Worm (Caenorhabditis elegans): ENCODE data around the gene R05C11.4.

R05C11.4 gene

DNA sequence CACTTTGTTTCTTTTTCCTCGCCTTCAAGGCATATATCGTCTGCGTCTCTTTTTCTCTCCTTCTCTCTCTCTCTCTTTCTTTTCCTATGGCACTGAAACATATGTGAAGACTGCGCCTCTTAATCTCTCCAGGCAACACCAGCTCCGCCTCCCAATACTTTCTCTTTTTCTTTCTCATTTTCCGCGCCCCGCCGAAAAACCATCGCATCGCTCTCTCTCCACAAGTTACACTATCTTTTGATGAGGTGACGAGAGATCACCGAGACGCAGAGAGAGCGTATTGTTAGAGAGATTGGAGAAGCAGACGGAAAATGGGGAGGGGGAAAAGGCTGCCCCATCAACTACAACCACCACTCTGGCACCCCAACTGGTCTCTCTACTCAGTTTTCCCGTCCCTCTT is 2.5 kb upstream of the R05C11.4 start (continued):
- no peak for TF ChIP-seq nhr-12 (tag; optimal IDR thresholded peaks at IDR 0.05)

DNA sequence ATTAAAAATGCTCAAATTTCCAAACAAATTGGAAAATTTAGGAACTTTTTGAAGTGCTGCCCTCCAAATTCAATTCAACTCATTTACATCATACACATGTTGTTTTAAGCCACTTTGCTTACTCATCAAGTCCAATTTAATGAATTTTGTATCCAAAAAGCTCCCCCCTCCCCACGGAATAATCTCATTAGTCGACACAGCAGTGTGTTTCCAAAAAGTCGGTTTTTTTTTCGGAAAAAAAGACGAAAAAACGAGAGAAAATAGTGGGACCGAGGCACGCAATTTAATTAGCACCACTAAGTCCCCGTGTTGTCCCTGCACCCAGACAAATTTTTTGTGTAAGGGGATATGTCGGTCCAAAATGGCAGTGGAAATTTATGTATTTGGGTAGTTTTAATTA is 1.0 kb downstream of the R05C11.4 start:
- TF ChIP-seq sma-9 (GFP tag; optimal IDR thresholded peaks at IDR 0.05) (peak; percentile 19), sma-9 (tag; optimal IDR thresholded peaks at IDR 0.05) (no peak), ceh-82 (tag; optimal IDR thresholded peaks at IDR 0.05) (no peak), sem-4 (tag; optimal IDR thresholded peaks at IDR 0.05) (no peak), nhr-237 (tag; optimal IDR thresholded peaks at IDR 0.05) (no peak), lsy-2 (tag; optimal IDR thresholded peaks at IDR 0.05) (peak in 1 of 2 experiments; percentile 17), nhr-21 (tag; optimal IDR thresholded peaks at IDR 0.05) (no peak), unc-39 (tag; optimal IDR thresholded peaks at IDR 0.05) (no peak), ZK546.5 (tag; optimal IDR thresholded peaks at IDR 0.05) (no peak), C34F6.9 (tag; optimal IDR thresholded peaks at IDR 0.05) (peak; percentile 38), lin-13 (GFP tag; optimal IDR thresholded peaks at IDR 0.05) (peak; percentile 14), ztf-11 (tag; optimal IDR thresholded peaks at IDR 0.05) (no peak), zag-1 (tag; optimal IDR thresholded peaks at IDR 0.05) (peak; percentile 64), Y55F3AM.14 (GFP tag; optimal IDR thresholded peaks at IDR 0.05) (no peak), gmeb-1 (tag; optimal IDR thresholded peaks at IDR 0.05) (no peak), nhr-25 (tag; optimal IDR thresholded peaks at IDR 0.05) (no peak), mdl-1 (tag; optimal IDR thresholded peaks at IDR 0.05) (no peak), skn-1 (tag; optimal IDR thresholded peaks at IDR 0.05) (no peak), nhr-11 (tag; optimal IDR thresholded peaks at IDR 0.05) (no peak), blmp-1 (tag; optimal IDR thresholded peaks at IDR 0.05; ENCODE audit: insufficient read depth) (no peak)

DNA sequence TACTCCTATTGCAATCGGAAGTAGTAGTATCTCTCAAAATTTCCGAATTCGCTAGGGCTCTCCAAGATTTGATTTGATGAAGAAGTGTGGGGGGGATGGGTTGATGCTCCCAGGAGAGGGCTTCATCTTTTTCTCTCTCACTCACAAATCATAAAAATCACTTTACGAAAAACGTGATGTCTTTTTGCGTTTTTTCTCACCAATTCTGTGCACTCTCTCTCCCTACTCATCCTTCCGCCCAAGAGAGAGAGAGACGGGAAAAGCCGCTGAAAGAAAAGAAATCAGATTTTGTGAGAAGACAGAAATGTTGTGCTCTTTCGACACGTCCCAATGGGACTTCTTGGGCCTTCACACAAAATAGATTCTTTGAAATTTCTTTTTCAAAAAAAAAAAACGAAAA is 2.3 kb downstream of the R05C11.4 start:
- TF ChIP-seq C34F6.9 (tag; optimal IDR thresholded peaks at IDR 0.05) = peak; percentile 60
- peak; percentile 41 for TF ChIP-seq F13H6.1 (tag; optimal IDR thresholded peaks at IDR 0.05)
- peak; percentile 54 for TF ChIP-seq mab-5 (tag; optimal IDR thresholded peaks at IDR 0.05)
- no peak for TF ChIP-seq ztf-4 (tag; optimal IDR thresholded peaks at IDR 0.05)
- TF ChIP-seq R02D3.7 (tag; optimal IDR thresholded peaks at IDR 0.05) = no peak
- no peak for TF ChIP-seq mbf-1 (tag; optimal IDR thresholded peaks at IDR 0.05)
- no peak for TF ChIP-seq peb-1 (tag; optimal IDR thresholded peaks at IDR 0.05)
- TF ChIP-seq sma-9 (GFP tag; optimal IDR thresholded peaks at IDR 0.05) = peak; percentile 18
- TF ChIP-seq sma-9 (tag; optimal IDR thresholded peaks at IDR 0.05) = no peak
- TF ChIP-seq ceh-82 (tag; optimal IDR thresholded peaks at IDR 0.05) = no peak
- TF ChIP-seq mdl-1 (tag; optimal IDR thresholded peaks at IDR 0.05) = no peak
- TF ChIP-seq ztf-1 (GFP tag; conservative IDR thresholded peaks at IDR 0.05) = no peak
- no peak for TF ChIP-seq nhr-237 (tag; optimal IDR thresholded peaks at IDR 0.05)
- peak; percentile 51 for TF ChIP-seq nhr-129 (tag; optimal IDR thresholded peaks at IDR 0.05)
- TF ChIP-seq zag-1 (tag; optimal IDR thresholded peaks at IDR 0.05) = no peak
- TF ChIP-seq nhr-10 (tag; optimal IDR thresholded peaks at IDR 0.05) = no peak
- no peak for TF ChIP-seq ceh-16 (tag; optimal IDR thresholded peaks at IDR 0.05)
- no peak for TF ChIP-seq sma-3 (GFP tag; optimal IDR thresholded peaks at IDR 0.05)
- TF ChIP-seq fos-1 (tag; optimal IDR thresholded peaks at IDR 0.05) = no peak
- no peak for TF ChIP-seq unc-62 (GFP tag; optimal IDR thresholded peaks at IDR 0.05)
- TF ChIP-seq lin-11 (tag; optimal IDR thresholded peaks at IDR 0.05) = no peak
- peak in 1 of 2 experiments; percentile 63 for TF ChIP-seq lsy-2 (tag; optimal IDR thresholded peaks at IDR 0.05)
- TF ChIP-seq egl-27 (tag; optimal IDR thresholded peaks at IDR 0.05) = no peak
- TF ChIP-seq unc-39 (tag; optimal IDR thresholded peaks at IDR 0.05) = no peak
- TF ChIP-seq nhr-12 (tag; optimal IDR thresholded peaks at IDR 0.05) = no peak
- TF ChIP-seq alr-1 (tag; optimal IDR thresholded peaks at IDR 0.05) = no peak
- TF ChIP-seq elt-3 (tag; optimal IDR thresholded peaks at IDR 0.05) = no peak
- TF ChIP-seq nhr-77 (tag; optimal IDR thresholded peaks at IDR 0.05) = no peak
- TF ChIP-seq Y55F3AM.14 (GFP tag; optimal IDR thresholded peaks at IDR 0.05) = no peak
- no peak for TF ChIP-seq nhr-25 (tag; optimal IDR thresholded peaks at IDR 0.05)
- TF ChIP-seq sem-4 (tag; optimal IDR thresholded peaks at IDR 0.05) = peak; percentile 21
- no peak for TF ChIP-seq skn-1 (tag; optimal IDR thresholded peaks at IDR 0.05)
- no peak for TF ChIP-seq lin-39 (tag; optimal IDR thresholded peaks at IDR 0.05)
- no peak for TF ChIP-seq blmp-1 (tag; optimal IDR thresholded peaks at IDR 0.05; ENCODE audit: insufficient read depth)
- no peak for TF ChIP-seq gmeb-1 (tag; optimal IDR thresholded peaks at IDR 0.05)
- TF ChIP-seq ztf-11 (tag; optimal IDR thresholded peaks at IDR 0.05) = no peak
- TF ChIP-seq unc-55 (GFP tag; optimal IDR thresholded peaks at IDR 0.05) = no peak
- TF ChIP-seq aly-2 (tag; optimal IDR thresholded peaks at IDR 0.05) = no peak
- TF ChIP-seq ZK546.5 (tag; optimal IDR thresholded peaks at IDR 0.05) = no peak
- no peak for TF ChIP-seq nhr-23 (tag; optimal IDR thresholded peaks at IDR 0.05)
- TF ChIP-seq lin-13 (GFP tag; optimal IDR thresholded peaks at IDR 0.05) = peak; percentile 27
- peak; percentile 28 for TF ChIP-seq crh-2 (tag; optimal IDR thresholded peaks at IDR 0.05)
- no peak for TF ChIP-seq nhr-11 (tag; optimal IDR thresholded peaks at IDR 0.05)
- no peak for TF ChIP-seq nhr-21 (tag; optimal IDR thresholded peaks at IDR 0.05)
- no peak for TF ChIP-seq elt-1 (tag; optimal IDR thresholded peaks at IDR 0.05)
- TF ChIP-seq ama-1 (optimal IDR thresholded peaks at IDR 0.05) = no peak
- no peak for TF ChIP-seq dmd-4 (tag; optimal IDR thresholded peaks at IDR 0.05)
- no peak for TF ChIP-seq snpc-4 (tag; optimal IDR thresholded peaks at IDR 0.05)
- TF ChIP-seq nhr-6 (tag; optimal IDR thresholded peaks at IDR 0.05) = no peak
